Worm (Caenorhabditis elegans): ENCODE results near the gene sto-4.

sto-4 gene

ce11 chrX:11687836-11688319 is 44.0 kb downstream of the sto-4 start, which contains the start of gene C44C10.7:
Gene C44C10.7 (minus strand): TSS chrX:11688269.
- TF ChIP-seq ces-1 (GFP tag; optimal IDR thresholded peaks at IDR 0.05) = no peak
- no peak for TF ChIP-seq pha-4 (tag; optimal IDR thresholded peaks at IDR 0.05)
- no peak for TF ChIP-seq unc-62 (GFP tag; optimal IDR thresholded peaks at IDR 0.05)
- no peak for TF ChIP-seq drap-1 (GFP tag; optimal IDR thresholded peaks at IDR 0.05)
- no peak for TF ChIP-seq flh-1 (GFP tag; optimal IDR thresholded peaks at IDR 0.05)
- TF ChIP-seq sptf-1 (tag; optimal IDR thresholded peaks at IDR 0.05) = no peak
- no peak for TF ChIP-seq elt-3 (tag; optimal IDR thresholded peaks at IDR 0.05)

ce11 chrX:11690014-11690591 is 46.2 kb downstream of the sto-4 start, which contains the start of the genes C44C10.10 and C44C10.5:
Gene C44C10.10 (plus strand): TSS chrX:11690314.
Gene C44C10.5 (plus strand): TSS chrX:11690541.
- TF ChIP-seq drap-1 (GFP tag; optimal IDR thresholded peaks at IDR 0.05) (no peak), blmp-1 (tag; optimal IDR thresholded peaks at IDR 0.05) (no peak), lin-32 (GFP tag; optimal IDR thresholded peaks at IDR 0.05) (no peak), bed-3 (GFP tag; optimal IDR thresholded peaks at IDR 0.05) (no peak), elt-1 (tag; optimal IDR thresholded peaks at IDR 0.05; ENCODE audit: borderline replicate concordance, insufficient read depth) (peak; percentile 30), mab-5 (tag; optimal IDR thresholded peaks at IDR 0.05) (no peak), zip-8 (tag; optimal IDR thresholded peaks at IDR 0.05) (no peak), snpc-4 (tag; optimal IDR thresholded peaks at IDR 0.05) (no peak)

- TF ChIP-seq mep-1 (tag; optimal IDR thresholded peaks at IDR 0.05) (peak; percentile 34), hlh-1 (tag; optimal IDR thresholded peaks at IDR 0.05) (peak; percentile 34), unc-120 (tag; optimal IDR thresholded peaks at IDR 0.05; ENCODE audit: poor library complexity, severe bottlenecking) (no peak), nhr-2 (tag; optimal IDR thresholded peaks at IDR 0.05) (peak; percentile 5), snpc-4 (tag; optimal IDR thresholded peaks at IDR 0.05) (no peak), lin-13 (tag; optimal IDR thresholded peaks at IDR 0.05) (no peak)
Observed at ce11 chrX:11693092-11693491, 49.2 kb downstream of the sto-4 start, which contains the start of gene smcl-1. Gene smcl-1 (plus strand): TSS chrX:11693464.

ce11 chrX:11696696-11697095 is 52.8 kb downstream of the sto-4 start, which contains the start of gene C44C10.12:
Gene C44C10.12 (plus strand): TSS chrX:11696996.
- TF ChIP-seq blmp-1 (tag; optimal IDR thresholded peaks at IDR 0.05) (no peak), pha-4 (tag; optimal IDR thresholded peaks at IDR 0.05) (no peak), sem-2 (GFP tag; optimal IDR thresholded peaks at IDR 0.05) (no peak)
